Worm (Caenorhabditis elegans): ENCODE results near the gene C17C3.3.

Gene C17C3.3

ce11 chrII:5572082-5572746, 10.7 kb downstream of the C17C3.3 start (continued):
- no peak for TF ChIP-seq pag-3 (tag; optimal IDR thresholded peaks at IDR 0.05; ENCODE audit: borderline replicate concordance, insufficient read depth)
- TF ChIP-seq ceh-90 (tag; optimal IDR thresholded peaks at IDR 0.05), result no peak
- no peak for TF ChIP-seq efl-1 (optimal IDR thresholded peaks at IDR 0.05)
- TF ChIP-seq efl-1 (GFP tag; optimal IDR thresholded peaks at IDR 0.05 in 1 of 2), result peak in 1 of 2 experiments; percentile 85
- TF ChIP-seq mep-1 (tag; optimal IDR thresholded peaks at IDR 0.05), result no peak
- TF ChIP-seq lir-3 (tag; optimal IDR thresholded peaks at IDR 0.05; ENCODE audit: poor library complexity), result no peak
- no peak for TF ChIP-seq dpl-1 (GFP tag; optimal IDR thresholded peaks at IDR 0.05)
- no peak for TF ChIP-seq vab-15 (tag; optimal IDR thresholded peaks at IDR 0.05)
- no peak for TF ChIP-seq nhr-84 (tag; optimal IDR thresholded peaks at IDR 0.05)
- TF ChIP-seq nhr-47 (tag; optimal IDR thresholded peaks at IDR 0.05), result peak; percentile 45
- no peak for TF ChIP-seq unc-86 (tag; optimal IDR thresholded peaks at IDR 0.05)
- no peak for TF ChIP-seq nhr-237 (tag; optimal IDR thresholded peaks at IDR 0.05)
- no peak for TF ChIP-seq hlh-17 (GFP tag; optimal IDR thresholded peaks at IDR 0.05; ENCODE audit: borderline replicate concordance)
- no peak for TF ChIP-seq sox-4 (tag; optimal IDR thresholded peaks at IDR 0.05)
- TF ChIP-seq ceh-8 (GFP tag; optimal IDR thresholded peaks at IDR 0.05), result no peak
- no peak for TF ChIP-seq lin-15B (tag; optimal IDR thresholded peaks at IDR 0.05)
- TF ChIP-seq aly-2 (tag; optimal IDR thresholded peaks at IDR 0.05), result no peak
- TF ChIP-seq nhr-19 (GFP tag; conservative IDR thresholded peaks at IDR 0.05), result peak; percentile 43
- no peak for TF ChIP-seq hpl-2 (GFP tag; optimal IDR thresholded peaks at IDR 0.05)
- TF ChIP-seq egl-13 (tag; optimal IDR thresholded peaks at IDR 0.05), result no peak
- TF ChIP-seq nhr-90 (tag; optimal IDR thresholded peaks at IDR 0.05; ENCODE audit: poor library complexity), result peak; percentile 63
- TF ChIP-seq tlp-1 (tag; optimal IDR thresholded peaks at IDR 0.05), result no peak
- TF ChIP-seq hlh-4 (tag; optimal IDR thresholded peaks at IDR 0.05), result no peak
- TF ChIP-seq nhr-85 (tag), result peak; percentile 93
- TF ChIP-seq ama-1 (optimal IDR thresholded peaks at IDR 0.05), result no peak
- peak in 1 of 2 experiments; percentile 40 for TF ChIP-seq lsy-2 (tag; optimal IDR thresholded peaks at IDR 0.05)
- TF ChIP-seq C16A3.4 (tag; optimal IDR thresholded peaks at IDR 0.05), result no peak
- no peak for TF ChIP-seq jun-1 (tag; optimal IDR thresholded peaks at IDR 0.05)
- no peak for TF ChIP-seq pqm-1 (tag; optimal IDR thresholded peaks at IDR 0.05)
- TF ChIP-seq nhr-77 (tag; optimal IDR thresholded peaks at IDR 0.05), result no peak
- no peak for TF ChIP-seq ceh-63 (GFP tag; optimal IDR thresholded peaks at IDR 0.05)
- no peak for TF ChIP-seq fkh-4 (tag; optimal IDR thresholded peaks at IDR 0.05; ENCODE audit: borderline replicate concordance)
- TF ChIP-seq snpc-4 (tag; optimal IDR thresholded peaks at IDR 0.05), result no peak
- peak in 1 of 2 experiments; percentile 60 for TF ChIP-seq lin-35 (GFP tag; optimal IDR thresholded peaks at IDR 0.05)
- TF ChIP-seq ets-5 (GFP tag; IDR thresholded peaks at IDR 0.05), result no peak
- no peak for TF ChIP-seq ceh-88 (GFP tag; IDR thresholded peaks at IDR 0.05)
- TF ChIP-seq zag-1 (tag; optimal IDR thresholded peaks at IDR 0.05), result no peak
- no peak for TF ChIP-seq sptf-1 (tag; optimal IDR thresholded peaks at IDR 0.05)
- TF ChIP-seq ceh-82 (tag; optimal IDR thresholded peaks at IDR 0.05), result no peak
- peak; percentile 82 for TF ChIP-seq nhr-20 (tag; optimal IDR thresholded peaks at IDR 0.05)
- peak; percentile 10 for TF ChIP-seq swsn-7 (tag; optimal IDR thresholded peaks at IDR 0.05)
- peak; percentile 82 for TF ChIP-seq skn-1 (tag; optimal IDR thresholded peaks at IDR 0.05)
- peak; percentile 58 for TF ChIP-seq ztf-4 (tag; optimal IDR thresholded peaks at IDR 0.05)
- no peak for TF ChIP-seq ces-1 (GFP tag; optimal IDR thresholded peaks at IDR 0.05)
- no peak for TF ChIP-seq C34B4.2 (tag; optimal IDR thresholded peaks at IDR 0.05)
